Worm (Caenorhabditis elegans): Measurements from ENCODE around the gene exp-1.

exp-1 gene

DNA sequence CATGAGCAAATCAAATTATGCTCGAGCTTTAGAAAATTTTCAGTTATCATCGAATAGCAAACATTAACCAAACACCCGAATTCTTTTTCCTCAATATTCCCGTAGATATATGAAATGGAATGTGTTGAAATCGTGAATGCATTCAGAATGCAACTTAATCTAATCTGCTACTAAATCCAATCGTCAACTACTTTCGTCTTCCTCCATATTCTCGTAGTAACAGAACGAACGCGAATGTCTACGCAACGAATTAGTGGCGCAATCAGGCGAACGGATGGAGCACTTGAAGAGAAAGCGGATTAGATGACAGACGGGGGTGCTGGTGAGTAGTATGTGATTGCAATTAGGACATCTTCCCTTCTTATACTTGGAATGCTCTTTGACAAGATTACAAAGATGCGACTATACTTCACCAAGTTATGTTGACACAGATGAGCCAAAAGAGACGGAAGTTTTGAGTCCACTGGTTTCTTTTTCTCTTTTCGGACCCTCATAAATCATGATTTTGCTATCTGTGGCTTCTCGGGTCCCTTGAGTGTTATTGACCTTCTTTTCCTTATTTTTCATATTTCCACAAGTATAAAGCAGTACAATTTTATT, 47.0 kb downstream of the exp-1 start:
- TF ChIP-seq egl-27 (tag; optimal IDR thresholded peaks at IDR 0.05) (no peak), sptf-1 (tag; optimal IDR thresholded peaks at IDR 0.05) (no peak), lin-14 (GFP tag; optimal IDR thresholded peaks at IDR 0.05) (peak; percentile 16)

DNA sequence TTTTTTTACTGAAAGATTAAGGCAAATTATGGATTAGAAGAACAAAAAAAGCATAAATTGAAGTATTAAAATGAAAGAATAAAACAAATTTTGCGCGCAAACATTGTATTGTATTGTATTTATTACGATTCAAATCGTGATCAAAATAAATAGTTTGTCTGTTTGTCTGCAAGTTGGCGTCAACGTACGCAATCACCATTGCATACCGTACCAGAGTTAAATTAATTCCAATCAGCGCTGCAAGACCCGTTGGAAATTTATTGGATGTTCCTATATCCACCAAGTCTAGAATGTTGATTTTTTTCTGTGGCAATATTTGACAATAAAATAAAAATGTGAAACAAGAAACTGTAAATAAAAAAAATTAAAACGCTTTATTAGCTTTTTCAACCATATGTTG, 47.7 kb downstream of the exp-1 start, which contains the start of gene heri-1:
Gene heri-1, minus strand, starts transcription at position 8 of the 400 bp plus-strand sequence.
- TF ChIP-seq unc-130 (tag; optimal IDR thresholded peaks at IDR 0.05) (no peak), rnt-1 (tag; optimal IDR thresholded peaks at IDR 0.05) (no peak), ztf-4 (tag; optimal IDR thresholded peaks at IDR 0.05) (no peak), efl-3 (GFP tag; optimal IDR thresholded peaks at IDR 0.05) (no peak), sptf-1 (tag; optimal IDR thresholded peaks at IDR 0.05) (no peak), fkh-4 (tag; optimal IDR thresholded peaks at IDR 0.05; ENCODE audit: borderline replicate concordance) (no peak), ama-1 (optimal IDR thresholded peaks at IDR 0.05) (no peak), lin-39 (tag; optimal IDR thresholded peaks at IDR 0.05) (no peak)

DNA sequence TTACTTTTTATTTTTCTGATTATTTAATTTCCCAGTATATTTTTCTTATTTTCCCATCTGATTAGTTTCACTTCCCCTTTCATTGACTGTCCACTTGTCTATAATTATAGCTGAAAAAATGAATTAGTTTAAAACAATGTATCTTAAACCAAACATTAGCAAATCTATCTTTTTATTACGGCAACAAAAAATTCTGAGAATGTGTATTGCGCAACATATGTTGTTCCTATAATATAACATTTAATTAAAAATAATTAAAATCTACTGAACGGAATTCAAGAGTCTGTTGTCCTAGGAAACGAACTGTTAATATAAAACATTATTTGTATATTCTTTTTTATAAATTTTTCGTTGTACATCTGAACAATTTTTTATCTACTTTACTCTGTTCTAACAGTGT, 50.9 kb downstream of the exp-1 start:
- TF ChIP-seq mdl-1 (tag; optimal IDR thresholded peaks at IDR 0.05): no peak
- no peak for TF ChIP-seq aly-2 (tag; optimal IDR thresholded peaks at IDR 0.05)
- TF ChIP-seq sptf-1 (tag; optimal IDR thresholded peaks at IDR 0.05): no peak
- TF ChIP-seq nhr-20 (tag; optimal IDR thresholded peaks at IDR 0.05): no peak
- no peak for TF ChIP-seq snu-23 (GFP tag; optimal IDR thresholded peaks at IDR 0.05)
- TF ChIP-seq fkh-10 (GFP tag; optimal IDR thresholded peaks at IDR 0.05): no peak
- no peak for TF ChIP-seq aha-1 (tag; optimal IDR thresholded peaks at IDR 0.05)
- no peak for TF ChIP-seq dpl-1 (GFP tag; optimal IDR thresholded peaks at IDR 0.05)
- TF ChIP-seq unc-30 (tag; optimal IDR thresholded peaks at IDR 0.05): no peak
- no peak for TF ChIP-seq sup-37 (GFP tag; optimal IDR thresholded peaks at IDR 0.05)
- TF ChIP-seq blmp-1 (tag; optimal IDR thresholded peaks at IDR 0.05): no peak
- no peak for TF ChIP-seq jun-1 (tag; optimal IDR thresholded peaks at IDR 0.05)
- no peak for TF ChIP-seq ces-1 (GFP tag; optimal IDR thresholded peaks at IDR 0.05)
- TF ChIP-seq zag-1 (tag; optimal IDR thresholded peaks at IDR 0.05): no peak
- TF ChIP-seq nhr-28 (tag; optimal IDR thresholded peaks at IDR 0.05): no peak
- TF ChIP-seq mep-1 (tag; optimal IDR thresholded peaks at IDR 0.05): no peak
- TF ChIP-seq dsc-1 (tag; optimal IDR thresholded peaks at IDR 0.05): no peak
- no peak for TF ChIP-seq lin-13 (GFP tag; optimal IDR thresholded peaks at IDR 0.05)

DNA sequence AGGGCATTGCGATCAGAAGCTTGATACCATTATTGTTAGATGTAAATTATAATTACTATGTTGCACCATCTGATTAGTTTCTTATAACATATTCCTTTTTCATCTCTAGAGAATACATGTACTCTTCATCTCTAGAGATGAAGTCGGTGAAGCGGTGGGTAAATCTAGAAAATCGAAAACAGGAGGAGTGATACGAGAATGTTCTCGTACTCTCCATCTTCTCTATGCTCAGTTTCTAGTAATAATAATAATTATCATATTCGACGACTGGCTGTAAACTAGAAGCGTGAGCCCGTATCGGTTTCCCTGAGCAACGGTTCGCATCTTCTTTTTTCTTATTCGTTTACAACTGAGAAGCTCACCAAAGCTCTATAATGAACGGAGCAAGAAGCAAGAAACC, 53.1 kb downstream of the exp-1 start:
- TF ChIP-seq ztf-11 (tag; optimal IDR thresholded peaks at IDR 0.05) (no peak), nhr-71 (tag; optimal IDR thresholded peaks at IDR 0.05) (peak; percentile 34), pax-3 (tag; optimal IDR thresholded peaks at IDR 0.05) (peak; percentile 17), nhr-85 (tag) (no peak), nhr-47 (tag; optimal IDR thresholded peaks at IDR 0.05) (peak; percentile 15), efl-1 (optimal IDR thresholded peaks at IDR 0.05) (no peak), efl-1 (GFP tag; optimal IDR thresholded peaks at IDR 0.05 in 1 of 2) (no peak), lin-35 (GFP tag; optimal IDR thresholded peaks at IDR 0.05) (no peak), nhr-20 (tag; optimal IDR thresholded peaks at IDR 0.05) (peak; percentile 10), fkh-8 (tag; optimal IDR thresholded peaks at IDR 0.05) (peak; percentile 70), fkh-10 (GFP tag; optimal IDR thresholded peaks at IDR 0.05) (peak; percentile 16), aly-2 (tag; optimal IDR thresholded peaks at IDR 0.05) (no peak)
